Worm (Caenorhabditis elegans) whole organism, young adult: ENCODE measurements around the gene avr-15.

Source experiments
- B0035.1 ChIP-seq: sonication (generic microtip); optimal IDR thresholded peaks from 2 replicates; lab custom pipeline; 2016; ENCODE audit warnings: missing genetic modification characterization, mild to moderate bottlenecking, missing compliant biosample characterization, missing genotype, missing genetic modification reagents
- B0261.1 ChIP-seq: sonication (generic microtip); optimal IDR thresholded peaks from 2 replicates; lab custom pipeline; 2016; ENCODE audit warnings: mild to moderate bottlenecking, missing genetic modification characterization, moderate library complexity, missing compliant biosample characterization
- C06A6.2 ChIP-seq: fragments of 200-800 bp; sonication (Bioruptor generic); conservative IDR thresholded peaks from 2 replicates; pipeline ENCODE4 v1.3.6; 2022; ENCODE audit warnings: missing genetic modification characterization, missing compliant biosample characterization
- D2030.7 ChIP-seq: fragments of 200-800 bp; sonication (Bioruptor generic); IDR thresholded peaks from 2 replicates; pipeline ENCODE4 v1.3.6; 2022; ENCODE audit warnings: missing genetic modification reagents, missing genetic modification characterization, missing compliant biosample characterization
- F10E7.11 ChIP-seq: sonication (generic microtip); optimal IDR thresholded peaks from 2 replicates; lab custom pipeline; 2017; ENCODE audit warnings: mild to moderate bottlenecking, missing genetic modification characterization, moderate library complexity, missing compliant biosample characterization
- F23B12.7 ChIP-seq: sonication (generic microtip); optimal IDR thresholded peaks from 2 replicates; lab custom pipeline; 2017; ENCODE audit warnings: missing genetic modification characterization, mild to moderate bottlenecking, missing compliant biosample characterization, antibody characterized with exemption, moderate library complexity; ENCODE audit not compliant: insufficient read depth
- F52B5.7 ChIP-seq: sonication (generic microtip); optimal IDR thresholded peaks from 2 replicates; lab custom pipeline; 2016; ENCODE audit warnings: mild to moderate bottlenecking, missing genetic modification characterization, missing compliant biosample characterization
- T26A5.8 ChIP-seq: sonication (generic microtip); optimal IDR thresholded peaks from 2 replicates; lab custom pipeline; 2016; ENCODE audit warnings: missing genetic modification characterization, missing compliant biosample characterization
- Y53F4B.3 ChIP-seq: fragments of 200-800 bp; sonication (Bioruptor generic); IDR thresholded peaks from 2 replicates; pipeline ENCODE4 v1.3.6; 2022; ENCODE audit warnings: missing genetic modification reagents, missing genetic modification characterization, missing compliant biosample characterization
- Y56A3A.18 ChIP-seq: fragments of 200-800 bp; sonication (Bioruptor generic); IDR thresholded peaks from 2 replicates; pipeline ENCODE4 v1.3.6; 2022; ENCODE audit warnings: missing genetic modification reagents, missing genetic modification characterization, missing compliant biosample characterization
- aptf-3 ChIP-seq: fragments of 200-800 bp; sonication (Bioruptor generic); IDR thresholded peaks from 2 replicates; pipeline ENCODE4 v1.3.6; 2022; ENCODE audit warnings: missing genetic modification characterization, missing compliant biosample characterization
- atf-7 ChIP-seq: sonication (generic microtip); optimal IDR thresholded peaks from 2 replicates; lab custom pipeline; 2017; ENCODE audit warnings: mild to moderate bottlenecking, missing genetic modification characterization, missing compliant biosample characterization
- athp-1 ChIP-seq: sonication (generic microtip); optimal IDR thresholded peaks from 2 replicates; lab custom pipeline; 2017; ENCODE audit warnings: mild to moderate bottlenecking, missing genetic modification characterization, missing compliant biosample characterization
- attf-3 ChIP-seq: fragments of 200-800 bp; sonication (Bioruptor generic); conservative IDR thresholded peaks from 2 replicates; pipeline ENCODE4 v1.3.6; 2022; ENCODE audit warnings: missing genetic modification reagents, missing genetic modification characterization, missing compliant biosample characterization
- attf-5 ChIP-seq: fragments of 200-800 bp; sonication (Bioruptor generic); optimal IDR thresholded peaks from 2 replicates; lab custom pipeline; 2018; ENCODE audit warnings: mild to moderate bottlenecking, missing genetic modification characterization, missing compliant biosample characterization
- cebp-1 ChIP-seq, 2 experiments: fragments of 200-800 bp in 1 of 2; sonication (Bioruptor generic) in 1 of 2; sonication (generic microtip) in 1 of 2; IDR thresholded peaks in 1 of 2; optimal IDR thresholded peaks in 1 of 2; 2 replicates each; pipeline versions ENCODE4 v1.3.6 to Lab custom; 2017 to 2022; ENCODE audit warnings: missing compliant biosample characterization in 2 of 2, missing genetic modification characterization in 2 of 2, mild to moderate bottlenecking in 1 of 2, missing genetic modification reagents in 1 of 2, moderate library complexity in 1 of 2
- ceh-40 ChIP-seq: fragments of 200-800 bp; sonication (Bioruptor generic); IDR thresholded peaks from 2 replicates; pipeline ENCODE4 v1.3.6; 2022; ENCODE audit warnings: missing genetic modification characterization, missing compliant biosample characterization
- ceh-58 ChIP-seq: fragments of 200-800 bp; sonication (Bioruptor generic); IDR thresholded peaks from 2 replicates; pipeline ENCODE4 v1.3.6; 2022; ENCODE audit warnings: missing genetic modification characterization, missing compliant biosample characterization
- egl-18 ChIP-seq: fragments of 200-800 bp; sonication (Bioruptor generic); IDR thresholded peaks from 2 replicates; pipeline ENCODE4 v1.3.6; 2022; ENCODE audit warnings: missing genetic modification reagents, missing genetic modification characterization, missing compliant biosample characterization
- egl-44 ChIP-seq: fragments of 200-800 bp; sonication (Bioruptor generic); IDR thresholded peaks from 2 replicates; pipeline ENCODE4 v1.3.6; 2022; ENCODE audit warnings: missing genetic modification reagents, missing genetic modification characterization, missing compliant biosample characterization
- fkh-3 ChIP-seq: sonication (generic microtip); optimal IDR thresholded peaks from 2 replicates; lab custom pipeline; 2016; ENCODE audit warnings: mild to moderate bottlenecking, missing genetic modification characterization, missing compliant biosample characterization
- him-1 ChIP-seq: sonication (generic microtip); optimal IDR thresholded peaks from 2 replicates; lab custom pipeline; 2016; ENCODE audit warnings: missing genotype, missing genetic modification reagents, missing genetic modification characterization, missing compliant biosample characterization
- hlh-12 ChIP-seq: sonication (generic microtip); optimal IDR thresholded peaks from 2 replicates; lab custom pipeline; 2016; ENCODE audit warnings: missing genetic modification characterization, missing compliant biosample characterization
- hlh-26 ChIP-seq: fragments of 200-800 bp; sonication (Bioruptor generic); conservative IDR thresholded peaks from 2 replicates; pipeline ENCODE4 v1.3.6; 2022; ENCODE audit warnings: missing genetic modification reagents, missing genetic modification characterization, missing compliant biosample characterization
- hmg-20 ChIP-seq: fragments of 200-800 bp; sonication (Bioruptor generic); IDR thresholded peaks from 2 replicates; pipeline ENCODE4 v1.3.6; 2022; ENCODE audit warnings: missing genetic modification reagents, missing genetic modification characterization, missing compliant biosample characterization
- let-607 ChIP-seq, 2 experiments: fragments of 200-800 bp in 1 of 2; sonication (Bioruptor generic) in 1 of 2; sonication (generic microtip) in 1 of 2; optimal IDR thresholded peaks; 2 replicates each; lab custom pipeline; 2016 to 2018; ENCODE audit warnings: mild to moderate bottlenecking in 2 of 2, missing compliant biosample characterization in 2 of 2, missing genetic modification characterization in 2 of 2, moderate library complexity in 2 of 2, missing genotype in 1 of 2
- lin-40 ChIP-seq: sonication (generic microtip); optimal IDR thresholded peaks from 2 replicates; lab custom pipeline; 2016; ENCODE audit warnings: missing genetic modification characterization, mild to moderate bottlenecking, missing compliant biosample characterization, missing genotype, missing genetic modification reagents
- lsl-1 ChIP-seq: fragments of 200-800 bp; sonication (Bioruptor generic); optimal IDR thresholded peaks from 2 replicates; lab custom pipeline; 2018; ENCODE audit warnings: mild to moderate bottlenecking, missing genetic modification characterization, moderate library complexity, missing compliant biosample characterization
- madf-10 ChIP-seq: sonication (generic microtip); optimal IDR thresholded peaks from 2 replicates; lab custom pipeline; 2016; ENCODE audit warnings: mild to moderate bottlenecking, missing genetic modification characterization, missing compliant biosample characterization
- madf-3 ChIP-seq: fragments of 200-800 bp; sonication (Bioruptor generic); IDR thresholded peaks from 2 replicates; pipeline ENCODE4 v1.3.6; 2022; ENCODE audit warnings: missing genetic modification reagents, missing genetic modification characterization, missing compliant biosample characterization
- mxl-1 ChIP-seq: sonication (generic microtip); optimal IDR thresholded peaks from 2 replicates; lab custom pipeline; 2016; ENCODE audit warnings: missing genetic modification characterization, missing compliant biosample characterization
- nfya-2 ChIP-seq: fragments of 200-800 bp; sonication (Bioruptor generic); IDR thresholded peaks from 2 replicates; pipeline ENCODE4 v1.3.6; 2022; ENCODE audit warnings: missing genetic modification reagents, missing genetic modification characterization, missing compliant biosample characterization
- nhr-120 ChIP-seq: fragments of 200-800 bp; sonication (Bioruptor generic); IDR thresholded peaks from 2 replicates; pipeline ENCODE4 v1.3.6; 2022; ENCODE audit warnings: missing genetic modification characterization, missing compliant biosample characterization
- pbrm-1 ChIP-seq: fragments of 200-800 bp; sonication (Bioruptor generic); IDR thresholded peaks from 2 replicates; pipeline ENCODE4 v1.3.6; 2022; ENCODE audit warnings: missing genetic modification reagents, missing genetic modification characterization, missing compliant biosample characterization
- pha-4 ChIP-seq: fragments of 150-350 bp; sonication (generic microtip); optimal IDR thresholded peaks from 2 replicates; lab custom pipeline; 2014; ENCODE audit warnings: missing biosample characterization, missing genetic modification reagents, missing genetic modification characterization
- sea-2 ChIP-seq: fragments of 200-800 bp; sonication (Bioruptor generic); IDR thresholded peaks from 2 replicates; pipeline ENCODE4 v1.3.6; 2022; ENCODE audit warnings: missing genetic modification characterization, missing compliant biosample characterization
- snpc-1.1 ChIP-seq: sonication (generic microtip); optimal IDR thresholded peaks from 2 replicates; lab custom pipeline; 2017; ENCODE audit warnings: missing genetic modification characterization, mild to moderate bottlenecking, missing compliant biosample characterization, antibody characterized with exemption, moderate library complexity, missing genotype, missing genetic modification reagents; ENCODE audit not compliant: insufficient read depth
- snpc-1.3 ChIP-seq: sonication (generic microtip); optimal IDR thresholded peaks from 2 replicates; lab custom pipeline; 2017; ENCODE audit warnings: missing genetic modification characterization, mild to moderate bottlenecking, missing compliant biosample characterization, antibody characterized with exemption, moderate library complexity, missing genotype, missing genetic modification reagents; ENCODE audit not compliant: insufficient read depth
- somi-1 ChIP-seq: fragments of 200-800 bp; sonication (Bioruptor generic); optimal IDR thresholded peaks from 2 replicates; lab custom pipeline; 2018; ENCODE audit warnings: mild to moderate bottlenecking, missing genetic modification characterization, missing compliant biosample characterization
- tbp1 ChIP-seq: fragments of 200-800 bp; sonication (Bioruptor generic); optimal IDR thresholded peaks from 2 replicates; lab custom pipeline; 2018; ENCODE audit warnings: mild to moderate bottlenecking, missing genetic modification characterization, missing compliant biosample characterization
- unc-62 ChIP-seq: fragments of 150-350 bp; optimal IDR thresholded peaks from 2 replicates; lab custom pipeline; 2014; ENCODE audit warnings: missing biosample characterization, missing genetic modification reagents, missing genetic modification characterization
- xnd-1 ChIP-seq: sonication (generic microtip); optimal IDR thresholded peaks from 2 replicates; lab custom pipeline; 2016; ENCODE audit warnings: missing genotype, missing genetic modification reagents, missing genetic modification characterization, missing compliant biosample characterization
- ztf-25 ChIP-seq: fragments of 200-800 bp; sonication (Bioruptor generic); IDR thresholded peaks from 2 replicates; pipeline ENCODE4 v1.3.6; 2022; ENCODE audit warnings: missing genetic modification reagents, missing genetic modification characterization, missing compliant biosample characterization
- ztf-3 ChIP-seq: fragments of 200-800 bp; sonication (Bioruptor generic); optimal IDR thresholded peaks from 2 replicates; lab custom pipeline; 2018; ENCODE audit warnings: mild to moderate bottlenecking, missing genetic modification characterization, missing compliant biosample characterization

The avr-15 gene

ce11 chrV:13511618-13512017, at the start of gene avr-15:
TSS of gene avr-15 (minus strand) at chrV:13511718.
- no peak for TF ChIP-seq egl-18 (GFP tag; lab: Robert Waterston, UW)
- TF ChIP-seq ceh-58: no peak
- TF ChIP-seq him-1: no peak
- TF ChIP-seq snpc-1.3 (tag; lab: Kevin White, UChicago): no peak
- TF ChIP-seq, all 124 proteins: peak for 0

- TF ChIP-seq Y53F4B.3: no peak
- TF ChIP-seq F10E7.11 (tag; lab: Kevin White, UChicago): no peak
- TF ChIP-seq D2030.7 (GFP tag; lab: Robert Waterston, UW): peak; percentile 38; the same call in 1 of the 2 replicates
- TF ChIP-seq madf-3: no peak
- no peak for TF ChIP-seq hmg-20 (GFP tag; lab: Robert Waterston, UW)
- peak; percentile 84 for TF ChIP-seq lsl-1 (GFP tag; lab: Kevin White, UChicago)
- TF ChIP-seq pbrm-1: no peak
- TF ChIP-seq lin-40 (tag; lab: Kevin White, UChicago): no peak
- TF ChIP-seq ztf-3 (GFP tag; lab: Kevin White, UChicago): no peak
- no peak for TF ChIP-seq let-607 (tag; optimal IDR thresholded peaks at IDR 0.05; lab: Kevin White, UChicago)
These were observed 48.5 kb upstream of the avr-15 start, which contains the start of gene C56A3.8 for ce11 chrV:13559978-13560377. TSS of gene C56A3.8 (plus strand) at chrV:13560278.

ce11 chrV:13556746-13557145, 45.2 kb upstream of the avr-15 start, which contains the start of gene cav-2:
TSS of gene cav-2 (plus strand) at chrV:13557104.
- TF ChIP-seq attf-5 (GFP tag; lab: Kevin White, UChicago) (peak; percentile 78), T26A5.8 (tag; lab: Kevin White, UChicago) (no peak), fkh-3 (no peak), B0261.1 (no peak), mxl-1 (no peak), madf-10 (tag; lab: Kevin White, UChicago) (peak; percentile 27), F23B12.7 (tag; lab: Kevin White, UChicago) (peak; percentile 18), C06A6.2 (GFP tag; lab: Robert Waterston, UW) (0 out of 2 replicates have a peak, but pooled peaks have one; percentile 28), tbp1 (GFP tag; lab: Kevin White, UChicago) (peak; percentile 4), ceh-40 (no peak), hlh-12 (tag; lab: Kevin White, UChicago) (no peak), aptf-3 (GFP tag; lab: Robert Waterston, UW) (no peak), xnd-1 (tag; lab: Kevin White, UChicago) (peak; percentile 4), him-1 (peak; percentile 61), atf-7 (tag; lab: Kevin White, UChicago) (peak; percentile 74), ztf-25 (GFP tag; lab: Robert Waterston, UW) (peak; percentile 65; the same call in 1 of the 2 replicates), attf-3 (GFP tag; lab: Robert Waterston, UW) (peak; percentile 58), sea-2 (no peak), Y56A3A.18 (no peak), hlh-26 (GFP tag; lab: Robert Waterston, UW) (no peak), nhr-120 (GFP tag; lab: Robert Waterston, UW) (0 out of 2 replicates have a peak, but pooled peaks have one; percentile 53), unc-62 (GFP tag; lab: Kevin White, UChicago) (no peak), cebp-1 (GFP tag; IDR thresholded peaks at IDR 0.05; lab: Robert Waterston, UW) (0 out of 2 replicates have a peak, but pooled peaks have one; percentile 57), cebp-1 (tag; optimal IDR thresholded peaks at IDR 0.05; lab: Kevin White, UChicago) (peak; percentile 66), B0035.1 (tag; lab: Kevin White, UChicago) (peak; percentile 88), somi-1 (no peak), pha-4 (tag; lab: Kevin White, UChicago) (no peak), snpc-1.1 (tag; lab: Kevin White, UChicago) (no peak), F52B5.7 (tag; lab: Kevin White, UChicago) (no peak), nfya-2 (GFP tag; lab: Robert Waterston, UW) (no peak), egl-44 (GFP tag; lab: Robert Waterston, UW) (peak; percentile 33; the same call in 1 of the 2 replicates), athp-1 (tag; lab: Kevin White, UChicago) (peak; percentile 11)
